Fruit fly (Drosophila melanogaster) whole organism, embryonic: ENCODE measurements around the gene RhoGAP18B.

Experiments
- Antp ChIP-seq: fragments of 200-800 bp; sonication (Bioruptor generic); optimal IDR thresholded peaks from 3 replicates; lab custom pipeline; 2016; ENCODE audit warnings: missing biosample characterization, missing genetic modification characterization
- CG11504 ChIP-seq: fragments of 200-800 bp; sonication (Bioruptor generic); optimal IDR thresholded peaks from 3 replicates; lab custom pipeline; 2019; ENCODE audit warnings: missing biosample characterization, mild to moderate bottlenecking, missing genetic modification characterization, moderate library complexity
- CG12391 ChIP-seq: fragments of 200-800 bp; sonication (Bioruptor generic); optimal IDR thresholded peaks from 3 replicates; lab custom pipeline; 2018; ENCODE audit warnings: missing biosample characterization, mild to moderate bottlenecking, missing genetic modification characterization, moderate library complexity
- CG12769 ChIP-seq: fragments of 200-800 bp; sonication (Bioruptor generic); optimal IDR thresholded peaks from 2 replicates; lab custom pipeline; 2019; ENCODE audit warnings: missing biosample characterization, mild to moderate bottlenecking, missing genetic modification characterization, moderate library complexity
- CG14860 ChIP-seq: fragments of 200-800 bp; sonication (Bioruptor generic); IDR thresholded peaks from 3 replicates; pipeline ENCODE4 v1.3.6; 2022; ENCODE audit warnings: missing biosample characterization, missing genetic modification characterization; ENCODE audit not compliant: partially characterized antibody
- CG1603 ChIP-seq: fragments of 200-800 bp; sonication (Bioruptor generic); optimal IDR thresholded peaks from 2 replicates; lab custom pipeline; 2019; ENCODE audit warnings: missing biosample characterization, mild to moderate bottlenecking, missing genetic modification characterization, moderate library complexity
- CG17359 ChIP-seq: fragments of 200-800 bp; sonication (Bioruptor generic); optimal IDR thresholded peaks from 3 replicates; lab custom pipeline; 2018; ENCODE audit warnings: missing biosample characterization, mild to moderate bottlenecking, missing genetic modification characterization, moderate library complexity
- CG17612 ChIP-seq: fragments of 200-800 bp; sonication (Bioruptor generic); IDR thresholded peaks from 2 replicates; pipeline ENCODE4 v1.3.6; 2022; ENCODE audit warnings: missing biosample characterization, missing genetic modification characterization
- CG2712 ChIP-seq: fragments of 200-800 bp; optimal IDR thresholded peaks from 3 replicates; lab custom pipeline; 2019; ENCODE audit warnings: missing biosample characterization, mild to moderate bottlenecking, missing genetic modification characterization, moderate library complexity
- CG30403 ChIP-seq: fragments of 200-800 bp; sonication (Bioruptor generic); optimal IDR thresholded peaks from 3 replicates; lab custom pipeline; 2016; ENCODE audit warnings: missing biosample characterization, missing genetic modification characterization
- CG31441 ChIP-seq: fragments of 200-800 bp; sonication (Bioruptor generic); IDR thresholded peaks from 2 replicates; pipeline ENCODE4 v1.3.6; 2022; ENCODE audit warnings: missing biosample characterization, missing genetic modification characterization
- CG3281 ChIP-seq: fragments of 200-800 bp; sonication (Bioruptor generic); optimal IDR thresholded peaks from 3 replicates; lab custom pipeline; 2017; ENCODE audit warnings: missing biosample characterization, mild to moderate bottlenecking, missing genetic modification characterization
- CG34376 ChIP-seq: fragments of 200-800 bp; sonication (Bioruptor generic); optimal IDR thresholded peaks from 2 replicates; lab custom pipeline; 2018; ENCODE audit warnings: missing biosample characterization, mild to moderate bottlenecking, missing genetic modification characterization
- CG5245 ChIP-seq: fragments of 200-800 bp; sonication (Bioruptor generic); optimal IDR thresholded peaks from 3 replicates; lab custom pipeline; 2016; ENCODE audit warnings: missing biosample characterization, missing genetic modification characterization
- CG7556 ChIP-seq: fragments of 200-800 bp; sonication (Bioruptor generic); optimal IDR thresholded peaks from 2 replicates; lab custom pipeline; 2017; ENCODE audit warnings: missing biosample characterization, mild to moderate bottlenecking, missing genetic modification characterization
- CG7839 ChIP-seq: fragments of 200-800 bp; sonication (Bioruptor generic); optimal IDR thresholded peaks from 3 replicates; lab custom pipeline; 2018; ENCODE audit warnings: missing biosample characterization, mild to moderate bottlenecking, missing genetic modification characterization, moderate library complexity
- CG8290 ChIP-seq, 3 experiments: fragments of 200-800 bp; sonication (Bioruptor generic); optimal IDR thresholded peaks; 2 replicates each; lab custom pipeline; 2016 to 2019; ENCODE audit warnings: missing biosample characterization in 3 of 3, missing genetic modification characterization in 3 of 3, mild to moderate bottlenecking in 2 of 3, moderate library complexity in 1 of 3
- CG8924 ChIP-seq: fragments of 200-800 bp; optimal IDR thresholded peaks from 3 replicates; lab custom pipeline; 2019; ENCODE audit warnings: missing biosample characterization, mild to moderate bottlenecking, missing genetic modification characterization, moderate library complexity
- Chrac-16 ChIP-seq: fragments of 200-800 bp; sonication (Bioruptor generic); optimal IDR thresholded peaks from 3 replicates; lab custom pipeline; 2016; ENCODE audit warnings: missing biosample characterization, missing genetic modification characterization
- Doc2 ChIP-seq: fragments of 200-800 bp; sonication (Bioruptor generic); IDR thresholded peaks from 2 replicates; pipeline ENCODE4 v1.3.6; 2022; ENCODE audit warnings: missing biosample characterization, missing genetic modification characterization
- Drgx ChIP-seq: fragments of 200-800 bp; sonication (Bioruptor generic); IDR thresholded peaks from 2 replicates; pipeline ENCODE4 v1.3.6; 2022; ENCODE audit warnings: missing biosample characterization, missing genetic modification characterization
- Ets65A ChIP-seq: fragments of 200-800 bp; sonication (Bioruptor generic); peaks from one replicate; lab custom pipeline; 2016; ENCODE audit warnings: missing biosample characterization, missing genetic modification characterization
- HHEX ChIP-seq: fragments of 200-800 bp; sonication (Bioruptor generic); optimal IDR thresholded peaks from 3 replicates; lab custom pipeline; 2017; ENCODE audit warnings: missing biosample characterization, mild to moderate bottlenecking, missing genetic modification characterization, missing genetic modification reagents
- Med ChIP-seq: fragments of 200-800 bp; sonication (Bioruptor generic); peaks from one replicate; lab custom pipeline; 2016; ENCODE audit warnings: missing biosample characterization, missing genetic modification characterization, mild to moderate bottlenecking, inconsistent platforms, moderate library complexity
- Poxn ChIP-seq: fragments of 200-800 bp; sonication (Bioruptor generic); IDR thresholded peaks from 2 replicates; pipeline ENCODE4 v1.3.6; 2022; ENCODE audit warnings: missing biosample characterization, missing genetic modification characterization
- Ptx1 ChIP-seq: fragments of 200-800 bp; sonication (Bioruptor generic); IDR thresholded peaks from 2 replicates; pipeline ENCODE4 v1.3.6; 2022; ENCODE audit warnings: missing biosample characterization, missing genetic modification characterization
- Sry-β ChIP-seq: fragments of 200-800 bp; sonication (Bioruptor generic); optimal IDR thresholded peaks from 2 replicates; lab custom pipeline; 2018; ENCODE audit warnings: missing biosample characterization, mild to moderate bottlenecking, missing genetic modification characterization, moderate library complexity
- az2 ChIP-seq: fragments of 200-800 bp; sonication (Bioruptor generic); optimal IDR thresholded peaks from 3 replicates; lab custom pipeline; 2016; ENCODE audit warnings: missing biosample characterization, missing genetic modification characterization
- bsh ChIP-seq, 2 experiments: fragments of 200-800 bp; sonication (Bioruptor generic); optimal IDR thresholded peaks; 2 replicates each; lab custom pipeline; 2017 to 2018; ENCODE audit warnings: mild to moderate bottlenecking in 2 of 2, missing biosample characterization in 2 of 2, missing genetic modification characterization in 2 of 2, moderate library complexity in 1 of 2
- chn ChIP-seq: fragments of 200-800 bp; sonication (Bioruptor generic); optimal IDR thresholded peaks from 2 replicates; lab custom pipeline; 2016; ENCODE audit warnings: missing biosample characterization, missing genetic modification characterization
- dpn ChIP-seq, 2 experiments: fragments of 200-800 bp; sonication (Bioruptor generic); optimal IDR thresholded peaks; 3 replicates each; lab custom pipeline; 2016; ENCODE audit warnings: missing biosample characterization in 2 of 2, missing genetic modification characterization in 2 of 2
- fd96Cb ChIP-seq: fragments of 200-800 bp; sonication (Bioruptor generic); optimal IDR thresholded peaks from 2 replicates; lab custom pipeline; 2018; ENCODE audit warnings: missing biosample characterization, mild to moderate bottlenecking, missing genetic modification characterization, moderate library complexity
- gem ChIP-seq: fragments of 200-800 bp; sonication (Bioruptor generic); optimal IDR thresholded peaks from 2 replicates; lab custom pipeline; 2019; ENCODE audit warnings: missing biosample characterization, mild to moderate bottlenecking, missing genetic modification characterization, moderate library complexity
- grau ChIP-seq: fragments of 200-800 bp; optimal IDR thresholded peaks from 3 replicates; lab custom pipeline; 2019; ENCODE audit warnings: missing biosample characterization, mild to moderate bottlenecking, missing genetic modification characterization, moderate library complexity
- gro ChIP-seq: fragments of 200-800 bp; sonication (Bioruptor generic); optimal IDR thresholded peaks from 2 replicates; lab custom pipeline; 2016; ENCODE audit warnings: missing biosample characterization, missing genetic modification characterization
- hbn ChIP-seq: fragments of 200-800 bp; sonication (Bioruptor generic); IDR thresholded peaks from 2 replicates; pipeline ENCODE4 v1.3.6; 2022; ENCODE audit warnings: missing biosample characterization, missing genetic modification characterization; ENCODE audit not compliant: partially characterized antibody
- her ChIP-seq: fragments of 200-800 bp; sonication (Bioruptor generic); optimal IDR thresholded peaks from 2 replicates; lab custom pipeline; 2016; ENCODE audit warnings: missing biosample characterization, missing genetic modification characterization
- ind ChIP-seq: fragments of 200-800 bp; sonication (Bioruptor generic); optimal IDR thresholded peaks from 3 replicates; lab custom pipeline; 2016; ENCODE audit warnings: missing biosample characterization, missing genetic modification characterization
- maf-S ChIP-seq: fragments of 200-800 bp; sonication (Bioruptor generic); optimal IDR thresholded peaks from 2 replicates; lab custom pipeline; 2016; ENCODE audit warnings: missing biosample characterization, missing genetic modification characterization
- p53 ChIP-seq: fragments of 200-800 bp; sonication (Bioruptor generic); optimal IDR thresholded peaks from 2 replicates; lab custom pipeline; 2016; ENCODE audit warnings: missing biosample characterization, missing genetic modification characterization
- phol ChIP-seq: fragments of 200-800 bp; sonication (Bioruptor generic); optimal IDR thresholded peaks from 3 replicates; lab custom pipeline; 2018; ENCODE audit warnings: missing biosample characterization, mild to moderate bottlenecking, missing genetic modification characterization, moderate library complexity
- prd ChIP-seq, 3 experiments: fragments of >200 bp in 2 of 3; fragments of 200-800 bp in 1 of 3; sonication (Bioruptor generic) in 1 of 3; optimal IDR thresholded peaks in 2 of 3; IDR thresholded peaks in 1 of 3; 2 replicates in 2 of 3; 3 replicates in 1 of 3; pipeline versions ENCODE4 v1.3.6 to Lab custom; 2017 to 2022; ENCODE audit warnings: missing biosample characterization in 1 of 3, missing genetic modification characterization in 1 of 3
- row ChIP-seq: fragments of 200-800 bp; sonication (Bioruptor generic); IDR thresholded peaks from 3 replicates; pipeline ENCODE4 v1.3.6; 2022; ENCODE audit warnings: missing biosample characterization, missing genetic modification characterization
- seq ChIP-seq: fragments of 200-800 bp; sonication (Bioruptor generic); IDR thresholded peaks from 2 replicates; pipeline ENCODE4 v1.3.6; 2022; ENCODE audit warnings: missing biosample characterization, missing genetic modification characterization
- sisA ChIP-seq: fragments of 200-800 bp; sonication (Bioruptor generic); IDR thresholded peaks from 2 replicates; pipeline ENCODE4 v1.3.6; 2022; ENCODE audit warnings: missing biosample characterization, missing genetic modification characterization
- stc ChIP-seq: fragments of 200-800 bp; sonication (Bioruptor generic); IDR thresholded peaks from 2 replicates; pipeline ENCODE4 v1.3.6; 2022; ENCODE audit warnings: missing biosample characterization, missing genetic modification characterization
- stwl ChIP-seq: fragments of 200-800 bp; sonication (Bioruptor generic); optimal IDR thresholded peaks from 3 replicates; lab custom pipeline; 2018; ENCODE audit warnings: missing biosample characterization, mild to moderate bottlenecking, missing genetic modification characterization, moderate library complexity
- twi ChIP-seq: fragments of 200-800 bp; optimal IDR thresholded peaks from 2 replicates; lab custom pipeline; 2019; ENCODE audit warnings: missing biosample characterization, mild to moderate bottlenecking, missing genetic modification characterization, moderate library complexity
- unpg ChIP-seq: fragments of 200-800 bp; sonication (Bioruptor generic); optimal IDR thresholded peaks from 3 replicates; lab custom pipeline; 2018; ENCODE audit warnings: missing biosample characterization, mild to moderate bottlenecking, missing genetic modification characterization, moderate library complexity

The RhoGAP18B gene

DNA sequence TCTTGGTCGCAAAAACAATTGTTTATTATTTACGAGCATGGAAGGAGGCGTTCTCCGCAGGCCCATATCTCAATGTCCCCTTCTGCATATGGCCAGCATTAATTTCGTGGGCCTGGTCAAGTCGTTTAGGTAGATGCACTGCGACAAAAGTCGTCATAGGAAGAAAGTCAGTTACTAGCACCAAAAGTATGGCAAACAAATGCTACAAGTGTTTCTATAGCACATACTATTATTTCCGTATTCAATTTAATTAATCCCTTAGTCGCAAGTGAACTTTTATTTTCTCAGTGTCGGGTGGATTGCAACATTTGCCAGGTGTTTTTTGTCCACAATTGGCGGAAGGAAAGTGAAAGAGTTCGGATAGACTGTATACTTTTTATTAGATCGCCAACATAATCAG is 6.1 kb upstream of the RhoGAP18B start (continued):
- TF ChIP-seq CG8924 = no peak
- TF ChIP-seq prd (optimal IDR thresholded peaks at IDR 0.05; lab: Kevin White, UChicago) = no peak
- TF ChIP-seq prd (GFP tag; IDR thresholded peaks at IDR 0.05; lab: Robert Waterston, UW) = peak; percentile 52; the same call in 1 of the 3 replicates
- TF ChIP-seq CG31441 (GFP tag; lab: Robert Waterston, UW) = no peak
- TF ChIP-seq gem (tag; lab: Kevin White, UChicago) = peak; percentile 41
- peak; percentile 4 for TF ChIP-seq chn
- TF ChIP-seq stwl (tag; lab: Kevin White, UChicago) = no peak
- peak; percentile 3 to 14 for TF ChIP-seq dpn (GFP tag; optimal IDR thresholded peaks at IDR 0.05; lab: Kevin White, UChicago)
- TF ChIP-seq CG5245 (GFP tag; lab: Kevin White, UChicago) = peak; percentile 14
- peak; percentile 61 for TF ChIP-seq Drgx (GFP tag; lab: Robert Waterston, UW)
- TF ChIP-seq p53 (GFP tag; lab: Kevin White, UChicago) = no peak
- TF ChIP-seq seq = peak; percentile 15; the same call in 1 of the 2 replicates
- no peak for TF ChIP-seq unpg
- TF ChIP-seq CG14860 (GFP tag; lab: Robert Waterston, UW) = no peak
- TF ChIP-seq CG7839 = peak; percentile 11
- TF ChIP-seq stc (GFP tag; lab: Robert Waterston, UW) = peak; percentile 37; the same call in 1 of the 2 replicates
- TF ChIP-seq CG17359 (tag; lab: Kevin White, UChicago) = peak; percentile 0
- peak; percentile 33 for TF ChIP-seq Chrac-16 (GFP tag; lab: Kevin White, UChicago)
- TF ChIP-seq CG3281 (GFP tag; lab: Kevin White, UChicago) = no peak
- peak; percentile 39 for TF ChIP-seq CG1603 (tag; lab: Kevin White, UChicago)
- peak; percentile 6 for TF ChIP-seq maf-S
- peak; percentile 6 for TF ChIP-seq fd96Cb (tag; lab: Kevin White, UChicago)
- TF ChIP-seq az2 (GFP tag; lab: Kevin White, UChicago) = peak; percentile 9
- peak; percentile 40; the same call in 1 of the 3 replicates for TF ChIP-seq row (GFP tag; lab: Robert Waterston, UW)
- TF ChIP-seq HHEX (GFP tag; lab: Kevin White, UChicago) = no peak
- TF ChIP-seq CG17612 (GFP tag; lab: Robert Waterston, UW) = no peak
- TF ChIP-seq CG2712 = peak; percentile 0
- no peak for TF ChIP-seq Doc2 (GFP tag; lab: Robert Waterston, UW)
- TF ChIP-seq CG11504 = peak; percentile 35
- no peak for TF ChIP-seq CG8290 (GFP tag; optimal IDR thresholded peaks at IDR 0.05; lab: Kevin White, UChicago)
- TF ChIP-seq CG8290 (tag; optimal IDR thresholded peaks at IDR 0.05; lab: Kevin White, UChicago) = peak in 1 of 2 experiments; percentile 27
- TF ChIP-seq CG34376 (GFP tag; lab: Kevin White, UChicago) = no peak
- peak; percentile 73 for TF ChIP-seq Med
- no peak for TF ChIP-seq phol (tag; lab: Kevin White, UChicago)
- TF ChIP-seq her (GFP tag; lab: Kevin White, UChicago) = peak; percentile 18
- TF ChIP-seq Antp (GFP tag; lab: Kevin White, UChicago) = peak; percentile 19
- peak; percentile 15 for TF ChIP-seq grau (tag; lab: Kevin White, UChicago)
- TF ChIP-seq Sry-β (GFP tag; lab: Kevin White, UChicago) = no peak
- no peak for TF ChIP-seq twi (tag; lab: Kevin White, UChicago)
- no peak for TF ChIP-seq Poxn (GFP tag; lab: Robert Waterston, UW)
- TF ChIP-seq CG12391 (tag; lab: Kevin White, UChicago) = peak; percentile 6
- peak; percentile 12 for TF ChIP-seq CG30403 (GFP tag; lab: Kevin White, UChicago)
- TF ChIP-seq hbn (GFP tag; lab: Robert Waterston, UW) = no peak
- TF ChIP-seq bsh (GFP tag; optimal IDR thresholded peaks at IDR 0.05; lab: Kevin White, UChicago) = peak; percentile 10 to 16
- TF ChIP-seq Ptx1 (GFP tag; lab: Robert Waterston, UW) = peak; percentile 39; the same call in 1 of the 2 replicates
- 0 out of 2 replicates have a peak, but pooled peaks have one; percentile 33 for TF ChIP-seq sisA
- TF ChIP-seq ind (GFP tag; lab: Kevin White, UChicago) = peak; percentile 27
- TF ChIP-seq CG12769 (tag; lab: Kevin White, UChicago) = peak; percentile 3
- TF ChIP-seq gro = no peak
- TF ChIP-seq Ets65A (GFP tag; lab: Kevin White, UChicago) = peak; percentile 30
- TF ChIP-seq CG7556 = peak; percentile 15
